Fruit fly (Drosophila melanogaster): Measurements from ENCODE around the gene Hmgcr.
A peak's percentile ranks its signal among the peaks of the same experiment; 100 is the strongest.

Hmgcr gene

DNA sequence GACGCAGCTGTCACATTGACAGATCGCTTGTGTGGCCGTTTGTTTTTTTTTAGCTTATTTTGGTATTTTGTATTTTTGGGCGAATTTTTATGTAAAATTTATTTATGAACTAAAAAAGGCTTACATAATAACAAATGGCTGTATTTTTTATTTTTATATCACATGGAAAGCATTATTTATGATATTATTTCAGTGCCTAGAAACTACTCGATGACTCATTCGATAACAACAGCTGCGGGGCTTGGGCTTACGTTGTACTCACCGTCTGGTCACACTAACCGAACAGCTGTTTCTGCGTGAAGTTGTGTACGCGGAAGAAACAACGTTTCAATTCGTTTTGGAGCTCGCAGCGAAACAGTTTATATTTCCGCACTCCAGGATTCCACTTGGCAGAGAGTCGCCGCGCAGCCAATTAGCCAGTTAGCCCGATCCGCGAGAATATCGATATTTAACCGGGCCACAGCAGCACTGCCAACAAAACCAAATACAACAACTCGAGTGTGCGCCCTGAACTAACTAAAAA lies at the start of gene Hmgcr, which contains the start of gene Rpn9 (continued):
- TF ChIP-seq CG11723 (GFP tag; optimal IDR thresholded peaks at IDR 0.05) (no peak), Adf1 (GFP tag; IDR thresholded peaks at IDR 0.05) (peak; percentile 44; the same call in 1 of the 2 replicates), Myb (GFP tag; optimal IDR thresholded peaks at IDR 0.05) (no peak), MBD-R2 (GFP tag; IDR thresholded peaks at IDR 0.05) (peak; percentile 73), Hmx (GFP tag; optimal IDR thresholded peaks at IDR 0.05) (no peak), YL-1 (GFP tag; optimal IDR thresholded peaks at IDR 0.05) (peak; percentile 87), zen (tag; optimal IDR thresholded peaks at IDR 0.05) (peak; percentile 45), Sox102F (GFP tag; optimal IDR thresholded peaks at IDR 0.05) (no peak), wek (GFP tag; optimal IDR thresholded peaks at IDR 0.05) (peak; percentile 30), sd (tag; optimal IDR thresholded peaks at IDR 0.05) (no peak), CG2129 (GFP tag; IDR thresholded peaks at IDR 0.05; ENCODE audit: partially characterized antibody) (no peak), CG18619 (GFP tag; optimal IDR thresholded peaks at IDR 0.05) (no peak), CG4854 (GFP tag; optimal IDR thresholded peaks at IDR 0.05) (no peak), gcm2 (GFP tag; optimal IDR thresholded peaks at IDR 0.05) (no peak), Optix (GFP tag; IDR thresholded peaks at IDR 0.05) (no peak), Xrp1 (GFP tag; IDR thresholded peaks at IDR 0.05) (no peak), CG11504 (tag; optimal IDR thresholded peaks at IDR 0.05) (peak; percentile 51), ham (GFP tag; IDR thresholded peaks at IDR 0.05) (no peak), D19B (GFP tag; optimal IDR thresholded peaks at IDR 0.05) (no peak), vnd (GFP tag; IDR thresholded peaks at IDR 0.05; ENCODE audit: partially characterized antibody) (no peak), sim (GFP tag; IDR thresholded peaks at IDR 0.05) (no peak), Dad (GFP tag; optimal IDR thresholded peaks at IDR 0.05) (no peak), CG6272 (GFP tag; IDR thresholded peaks at IDR 0.05) (no peak), CG12219 (GFP tag; optimal IDR thresholded peaks at IDR 0.05) (no peak), bowl (GFP tag; IDR thresholded peaks at IDR 0.05) (no peak), Blimp-1 (GFP tag; optimal IDR thresholded peaks at IDR 0.05) (peak; percentile 11)

DNA sequence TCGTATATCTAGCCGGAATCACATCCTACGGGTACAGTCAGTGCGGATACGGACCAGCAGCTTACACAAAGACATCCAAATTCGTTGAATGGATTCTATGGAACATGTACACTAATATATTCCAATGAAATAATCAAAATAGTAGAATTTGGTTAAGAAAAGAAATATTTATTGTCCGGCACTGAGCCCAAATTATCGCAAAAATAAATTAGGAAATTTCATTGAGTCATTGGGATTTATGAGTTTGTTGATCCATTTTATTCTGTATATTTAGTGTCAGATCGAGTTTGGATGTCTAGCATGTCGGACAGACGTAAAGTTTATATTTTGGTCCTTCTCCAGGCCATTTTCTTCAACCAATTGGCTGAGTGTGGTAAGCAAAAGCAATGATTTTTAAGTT lies 49.4 kb upstream of the Hmgcr start, which contains the start of gene CG18754:
CG18754 (plus strand) TSS at position 301 of the 400 bp plus-strand sequence.
- TF ChIP-seq lola (GFP tag; optimal IDR thresholded peaks at IDR 0.05), result no peak
- no peak for TF ChIP-seq caup (GFP tag; optimal IDR thresholded peaks at IDR 0.05; ENCODE audit: severe bottlenecking)
- no peak for TF ChIP-seq CG2712 (tag; optimal IDR thresholded peaks at IDR 0.05)
- no peak for TF ChIP-seq knrl (GFP tag; IDR thresholded peaks at IDR 0.05; ENCODE audit: partially characterized antibody)
- TF ChIP-seq CG11093 (GFP tag; IDR thresholded peaks at IDR 0.05), result no peak

DNA sequence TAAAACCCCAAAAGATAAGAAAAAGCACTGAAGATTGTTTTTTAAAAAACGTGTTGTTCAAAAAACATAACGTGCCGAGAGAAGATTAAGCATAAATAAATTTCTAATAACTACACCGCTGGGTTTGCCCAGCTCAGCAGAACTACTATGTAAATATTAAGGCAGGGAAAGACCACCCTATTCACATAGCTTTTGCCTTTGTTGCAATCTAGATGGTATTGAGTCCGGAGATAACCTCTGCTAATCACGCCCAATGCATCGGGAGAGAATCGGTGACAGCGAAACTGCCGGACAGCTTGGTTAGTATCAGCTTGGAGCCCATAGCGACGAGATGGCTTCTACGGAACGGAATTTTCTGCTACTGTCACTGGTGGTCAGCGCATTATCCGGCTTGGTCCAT lies 47.2 kb upstream of the Hmgcr start, which contains the start of gene SPE:
SPE (plus strand) TSS at position 301 of the 400 bp plus-strand sequence.
- TF ChIP-seq abd-A (tag; optimal IDR thresholded peaks at IDR 0.05) (no peak), Antp (GFP tag; optimal IDR thresholded peaks at IDR 0.05) (no peak), CG34376 (GFP tag; optimal IDR thresholded peaks at IDR 0.05) (peak; percentile 9)

DNA sequence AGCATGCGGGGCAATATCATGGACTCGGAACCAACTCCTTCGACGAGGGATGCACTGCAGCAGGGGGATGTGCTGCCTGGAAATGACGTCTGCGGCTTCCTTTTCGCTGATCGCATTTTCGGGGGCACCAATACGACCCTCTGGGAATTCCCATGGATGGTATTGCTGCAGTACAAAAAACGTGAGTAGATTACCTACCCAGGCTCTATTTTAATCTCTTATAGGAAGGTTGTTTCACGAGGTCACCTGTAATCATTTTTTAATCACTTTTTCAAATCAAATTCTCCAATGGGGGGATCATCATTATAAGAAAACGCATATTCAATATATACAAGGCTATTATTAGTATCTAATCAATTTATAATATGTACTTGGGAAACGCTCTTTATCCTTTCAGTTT lies 46.2 kb upstream of the Hmgcr start:
- peak; percentile 70 for TF ChIP-seq Ets65A (GFP tag)
- TF ChIP-seq ham (GFP tag; IDR thresholded peaks at IDR 0.05), result no peak
- TF ChIP-seq CG9876 (GFP tag; optimal IDR thresholded peaks at IDR 0.05), result no peak
